Fruit fly (Drosophila melanogaster) S2 (cell line): ENCODE data around the gene CG2211.

Source experiments
- CG8478 ChIP-seq: fragments of >200 bp; optimal IDR thresholded peaks from 2 replicates; lab custom pipeline; 2018
- CTCF ChIP-seq, 2 experiments: fragments of >200 bp; optimal IDR thresholded peaks; 2 replicates each; lab custom pipeline; 2018

dm6 chr3L:1302950-1303352 lies 32.2 kb downstream of the CG2211 start:
- TF ChIP-seq CG8478 (lab: Kevin White, UChicago) (no peak), CTCF (optimal IDR thresholded peaks at IDR 0.05; lab: Kevin White, UChicago) (no peak)
